Fruit fly (Drosophila melanogaster) ovary, adult (tissue): ENCODE results near the gene gro.

ENCODE experiments used
- CG17801 ChIP-seq: fragments of 200-800 bp; optimal IDR thresholded peaks from 2 replicates; lab custom pipeline; 2019; ENCODE audit warnings: missing biosample characterization, mild to moderate bottlenecking, missing genetic modification characterization, moderate library complexity; ENCODE audit not compliant: partially characterized antibody

The gro gene

dm6 chr3R:26020244-26021171, 21.0 kb upstream of the gro start:
- TF ChIP-seq CG17801, result no peak

dm6 chr3R:26021195-26021914, 20.2 kb upstream of the gro start:
- peak; percentile 5 for TF ChIP-seq CG17801

- TF ChIP-seq CG17801, result no peak
Observed at dm6 chr3R:26023252-26023651, 18.3 kb upstream of the gro start.

- TF ChIP-seq CG17801, result no peak
Observed at dm6 chr3R:26024596-26025213, 16.8 kb upstream of the gro start.

DNA sequence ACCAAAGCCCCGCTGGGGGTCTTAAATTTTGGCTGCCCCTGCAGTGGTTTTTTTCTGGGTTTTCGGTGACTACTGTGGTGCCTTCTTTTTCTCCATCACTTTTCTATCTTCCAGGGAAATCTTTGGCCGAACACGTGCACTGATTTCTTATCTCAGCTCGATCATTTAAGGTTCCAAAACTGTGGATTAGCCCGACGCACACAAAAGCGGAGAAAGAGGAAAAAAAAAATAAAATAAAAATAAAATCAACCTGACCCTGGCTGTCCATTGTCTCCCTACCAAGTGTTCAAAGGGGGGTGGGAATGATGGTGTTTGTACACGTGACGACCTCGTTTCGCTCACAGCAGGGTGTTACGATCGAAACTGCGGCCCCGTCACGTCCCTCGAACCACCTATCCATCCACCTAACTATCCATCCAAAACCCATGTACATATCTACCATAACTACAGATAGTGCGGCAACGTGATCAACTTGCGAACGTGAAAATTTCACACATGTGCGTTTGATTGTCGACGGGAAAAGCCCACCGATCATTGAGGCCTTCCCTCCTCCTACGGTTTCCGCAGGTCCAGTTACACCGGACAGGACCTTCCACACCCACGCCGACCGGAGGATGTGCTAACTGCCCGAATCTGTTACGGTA, 14.8 kb upstream of the gro start:
- no peak for TF ChIP-seq CG17801

DNA sequence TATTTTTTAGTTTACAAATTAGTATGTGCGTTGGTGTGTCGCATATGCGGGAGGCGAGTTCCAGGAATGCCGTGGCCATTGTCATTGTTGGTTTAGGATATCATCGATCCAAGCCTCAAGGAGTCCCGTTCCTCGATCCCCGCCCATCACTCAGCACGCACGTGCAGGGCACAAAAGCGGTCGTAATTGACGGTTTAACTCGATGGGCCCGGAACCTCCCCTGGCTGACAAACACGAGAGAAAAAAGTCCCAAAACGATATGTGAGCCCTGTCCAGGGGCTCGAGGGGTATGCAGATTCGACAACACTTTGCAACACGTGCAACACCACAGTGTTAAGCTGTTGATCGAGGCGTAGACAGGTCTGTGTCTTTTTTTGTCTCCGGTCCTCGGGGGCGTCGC, 13.6 kb upstream of the gro start:
- TF ChIP-seq CG17801, result no peak

- TF ChIP-seq CG17801, result no peak
Observed at dm6 chr3R:26030562-26030961, 11.0 kb upstream of the gro start.

DNA sequence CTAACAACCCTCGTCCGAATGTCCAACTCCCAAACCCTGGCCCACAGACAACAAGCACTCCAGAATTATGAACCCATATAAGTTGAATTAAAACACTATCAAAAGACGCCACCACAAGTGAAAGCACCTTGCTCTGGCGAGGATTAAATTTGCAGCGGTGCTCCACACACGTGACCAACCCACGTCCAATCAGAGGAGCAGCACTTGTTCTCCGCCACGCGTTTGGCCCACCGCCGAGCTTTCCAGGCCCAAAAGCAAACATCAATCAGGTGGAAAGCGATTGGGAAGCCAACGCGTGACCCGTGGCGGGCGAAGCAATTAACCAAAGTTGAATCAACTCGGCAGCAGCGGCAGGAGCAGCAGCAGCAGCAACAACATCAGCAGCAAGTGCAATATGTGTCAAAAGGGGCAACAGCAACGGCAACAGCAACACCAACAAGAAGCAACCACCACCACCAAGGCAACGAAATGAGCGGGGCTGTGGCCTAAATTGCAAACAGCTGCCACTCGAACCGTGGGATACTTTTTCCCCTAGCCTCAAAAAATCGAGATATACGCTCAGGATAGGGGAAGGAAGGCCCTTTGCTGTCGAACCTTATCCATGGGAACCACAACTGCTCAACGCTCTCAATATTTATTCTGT, 9.4 kb upstream of the gro start:
- TF ChIP-seq CG17801, result no peak

DNA sequence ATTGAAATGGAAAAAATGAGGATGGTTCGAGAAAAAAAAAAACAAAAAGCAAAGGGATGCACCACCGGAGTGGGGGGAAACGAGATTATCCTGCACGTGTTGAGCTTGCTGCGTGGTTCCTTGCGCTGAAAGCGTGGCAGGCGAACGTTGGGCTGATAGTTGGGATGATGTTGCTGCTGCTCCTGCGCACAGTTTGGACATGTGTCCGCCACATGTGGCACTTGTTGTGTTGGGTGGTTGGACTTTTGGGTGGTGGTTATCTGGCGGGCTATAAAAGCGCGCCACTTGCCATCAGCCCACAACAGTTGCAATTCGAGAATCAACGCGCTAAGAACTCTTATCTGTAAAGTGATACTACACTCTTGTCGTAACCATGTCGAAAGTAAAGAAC, 8.9 kb upstream of the gro start:
- no peak for TF ChIP-seq CG17801

DNA sequence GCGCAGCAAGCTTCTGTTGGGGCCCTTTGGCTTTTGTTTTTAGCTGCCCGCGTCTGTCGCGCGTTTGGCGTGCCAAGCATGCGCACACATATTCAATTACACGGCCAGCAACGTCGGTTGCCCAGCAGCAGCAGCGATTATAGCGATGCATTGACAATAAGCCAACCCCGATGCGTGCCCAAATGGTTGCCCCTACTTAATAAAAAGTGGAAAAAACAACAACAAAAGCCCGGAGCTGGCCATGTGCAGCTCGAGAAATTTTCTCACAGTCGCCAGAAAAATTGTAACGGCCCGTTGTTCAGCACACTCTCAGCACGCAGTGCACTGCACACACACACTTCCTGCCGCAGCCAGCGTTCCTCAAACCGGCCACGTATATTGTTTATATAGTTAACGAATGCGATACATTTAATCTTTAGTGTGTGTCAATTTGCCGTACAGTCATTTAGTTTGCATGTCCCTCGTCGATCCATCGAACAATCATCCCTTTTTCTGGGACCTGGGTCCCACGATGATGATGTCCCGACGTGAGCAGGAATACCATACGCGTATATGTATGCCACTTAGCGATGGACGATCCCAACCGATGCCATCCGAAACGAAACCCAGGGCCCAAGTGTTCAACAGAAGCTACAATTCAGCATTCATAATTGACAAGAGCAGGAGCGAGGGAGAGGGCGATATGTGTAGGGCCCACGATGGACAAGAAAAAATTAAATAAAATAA, 6.7 kb upstream of the gro start:
- TF ChIP-seq CG17801, result no peak

dm6 chr3R:26035369-26035656, 6.2 kb upstream of the gro start:
- no peak for TF ChIP-seq CG17801

DNA sequence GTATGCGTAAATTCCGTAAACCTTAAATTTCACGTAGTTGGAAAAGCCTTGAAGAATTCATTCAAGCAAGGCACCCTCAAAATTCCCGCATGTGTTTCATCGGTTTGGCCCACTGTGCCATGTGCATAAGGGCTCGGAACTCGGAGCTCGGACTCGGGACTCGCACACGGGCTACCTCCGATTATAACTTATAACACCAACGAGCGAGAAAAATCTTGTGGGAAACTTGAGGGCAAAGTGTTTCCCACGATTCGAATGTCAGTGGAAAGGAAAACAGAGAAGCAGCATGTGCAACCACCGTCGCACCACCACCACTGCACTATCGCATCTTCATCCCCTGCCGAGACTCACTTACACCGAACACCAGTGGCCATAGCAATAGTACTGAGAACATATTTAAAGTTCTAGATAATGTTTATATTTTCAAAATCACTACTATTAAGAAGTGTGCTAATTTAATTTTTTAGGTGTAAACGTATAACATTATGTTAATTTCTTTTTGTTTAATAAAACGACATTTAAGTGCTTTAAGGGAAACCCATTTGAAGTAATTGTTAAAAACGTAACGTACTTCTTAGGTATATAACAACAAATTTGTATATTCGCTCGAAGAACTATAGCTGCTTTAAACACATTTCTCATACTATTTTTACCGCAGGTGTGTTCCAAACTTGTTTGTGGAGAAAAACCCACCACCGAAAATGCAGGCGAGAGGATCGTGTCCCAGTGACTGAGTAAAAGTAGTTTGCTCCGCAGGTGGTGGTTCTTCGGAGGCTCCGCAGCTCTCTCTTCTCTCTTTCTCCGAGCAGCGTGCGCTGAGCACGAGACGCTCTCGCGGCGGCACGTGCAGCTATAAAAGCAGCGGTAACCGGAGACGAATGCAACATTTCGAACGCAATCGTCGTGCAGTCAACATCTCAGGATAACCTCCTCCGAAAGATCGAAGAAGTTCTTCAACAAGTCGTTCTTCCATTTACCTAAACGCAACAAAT, 5.1 kb upstream of the gro start:
- TF ChIP-seq CG17801, result no peak

DNA sequence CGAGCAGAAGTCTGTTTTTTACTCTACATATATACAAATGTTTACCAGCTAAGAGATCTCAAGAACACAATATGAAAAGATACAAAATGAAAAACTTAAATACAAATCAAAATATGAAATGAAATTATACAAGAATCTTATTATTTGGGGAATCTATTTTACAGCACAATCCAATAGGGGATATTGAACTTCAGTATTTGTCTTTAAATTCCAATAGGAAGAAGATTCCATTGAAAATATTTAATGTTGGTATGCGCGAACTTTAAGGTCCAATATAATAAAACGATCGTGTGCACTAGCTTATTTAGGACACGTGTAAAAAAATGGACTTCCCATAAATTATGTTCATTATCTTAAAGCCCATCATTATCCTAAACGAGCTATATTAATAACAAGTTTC, 3.6 kb upstream of the gro start:
- TF ChIP-seq CG17801, result no peak

DNA sequence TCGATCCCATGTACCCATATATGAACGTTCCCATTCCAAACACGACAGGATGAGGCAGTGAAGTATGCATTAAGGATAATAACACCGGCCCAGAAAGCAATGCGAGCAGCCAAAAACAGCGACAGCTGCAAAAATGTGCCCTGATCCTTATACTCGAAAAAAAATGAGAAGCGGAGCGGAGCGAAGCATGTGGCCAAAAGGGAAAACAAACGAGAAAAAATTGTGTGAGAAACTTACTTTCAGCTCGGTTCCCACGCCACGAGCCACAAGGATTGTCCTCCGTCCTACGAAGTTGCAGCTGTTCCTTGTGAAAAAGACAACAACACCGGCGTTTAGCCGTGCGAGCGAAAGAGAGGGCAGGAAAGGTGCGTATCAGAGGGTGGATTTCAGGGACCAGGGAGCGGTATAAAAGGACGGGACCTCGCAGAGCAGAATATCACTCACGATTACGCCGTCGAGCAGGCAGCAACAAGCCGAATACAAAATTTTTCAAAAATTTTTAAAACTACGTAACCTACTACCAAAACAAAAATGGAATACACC, 1.7 kb upstream of the gro start:
- no peak for TF ChIP-seq CG17801
